Worm (Caenorhabditis elegans): Measurements from ENCODE around the gene D2096.11.

The D2096.11 gene

ce11 chrIV:8428492-8428891 is 34.5 kb upstream of the D2096.11 start (continued):
- TF ChIP-seq lin-39 (tag; optimal IDR thresholded peaks at IDR 0.05) (no peak), skn-1 (tag; optimal IDR thresholded peaks at IDR 0.05) (no peak), lir-3 (tag; optimal IDR thresholded peaks at IDR 0.05) (no peak), jun-1 (tag; optimal IDR thresholded peaks at IDR 0.05) (peak; percentile 38), nhr-10 (tag; optimal IDR thresholded peaks at IDR 0.05) (peak; percentile 38), T26A8.4 (GFP tag; IDR thresholded peaks at IDR 0.05) (no peak), spr-3 (GFP tag; optimal IDR thresholded peaks at IDR 0.05) (peak; percentile 73), hif-1 (tag; optimal IDR thresholded peaks at IDR 0.05) (peak; percentile 26 to 60), nhr-77 (tag; optimal IDR thresholded peaks at IDR 0.05) (peak; percentile 47), rbr-2 (tag; optimal IDR thresholded peaks at IDR 0.05) (peak; percentile 85), zag-1 (tag; optimal IDR thresholded peaks at IDR 0.05) (no peak), daf-16 (GFP tag; optimal IDR thresholded peaks at IDR 0.05) (peak; percentile 43 to 84), daf-16 (tag; optimal IDR thresholded peaks at IDR 0.05) (peak; percentile 89), lin-15B (tag; optimal IDR thresholded peaks at IDR 0.05) (no peak), tag-97 (GFP tag; IDR thresholded peaks at IDR 0.05) (0 out of 2 replicates have a peak, but pooled peaks have one; percentile 21), nhr-102 (tag; optimal IDR thresholded peaks at IDR 0.05) (peak; percentile 91), ama-1 (optimal IDR thresholded peaks at IDR 0.05) (peak; percentile 98), unc-39 (tag; optimal IDR thresholded peaks at IDR 0.05) (no peak), saeg-2 (GFP tag; IDR thresholded peaks at IDR 0.05) (peak; percentile 85; the same call in 1 of the 2 replicates), Y5F2A.4 (GFP tag; optimal IDR thresholded peaks at IDR 0.05) (no peak), lin-1 (GFP tag; IDR thresholded peaks at IDR 0.05) (peak; percentile 74), arid-1 (GFP tag; conservative IDR thresholded peaks at IDR 0.05) (peak; percentile 88), fos-1 (tag; optimal IDR thresholded peaks at IDR 0.05) (no peak), pha-4 (GFP tag; IDR thresholded peaks at IDR 0.05) (peak; percentile 78), pha-4 (tag; optimal IDR thresholded peaks at IDR 0.05) (no peak), F49E8.2 (tag; optimal IDR thresholded peaks at IDR 0.05; ENCODE audit: borderline replicate concordance) (peak; percentile 96), ZK337.2 (GFP tag; IDR thresholded peaks at IDR 0.05) (no peak), F44E2.7 (GFP tag; IDR thresholded peaks at IDR 0.05) (no peak), Y48G9A.11 (GFP tag; IDR thresholded peaks at IDR 0.05) (peak; percentile 83), nhr-42 (GFP tag; IDR thresholded peaks at IDR 0.05) (no peak; the same call in none of the 2 replicates), nhr-76 (tag; optimal IDR thresholded peaks at IDR 0.05) (no peak), zfp-3 (GFP tag; conservative IDR thresholded peaks at IDR 0.05) (peak; percentile 70; the same call in 1 of the 2 replicates), ces-1 (GFP tag; optimal IDR thresholded peaks at IDR 0.05) (no peak), hmg-1.1 (GFP tag; IDR thresholded peaks at IDR 0.05) (peak; percentile 89), php-3 (GFP tag; IDR thresholded peaks at IDR 0.05) (peak; percentile 67), mdl-1 (tag; optimal IDR thresholded peaks at IDR 0.05) (peak; percentile 11 to 25), aha-1 (tag) (peak; percentile 73), unc-130 (GFP tag; optimal IDR thresholded peaks at IDR 0.05) (peak; percentile 90), daf-12 (tag; optimal IDR thresholded peaks at IDR 0.05) (no peak), nhr-11 (tag; optimal IDR thresholded peaks at IDR 0.05) (peak; percentile 69), Y105C5A.15 (GFP tag; IDR thresholded peaks at IDR 0.05) (0 out of 2 replicates have a peak, but pooled peaks have one; percentile 52), zfp-2 (tag; optimal IDR thresholded peaks at IDR 0.05) (peak; percentile 41), daf-19 (GFP tag; conservative IDR thresholded peaks at IDR 0.05) (no peak), mdt-29 (GFP tag; IDR thresholded peaks at IDR 0.05) (peak; percentile 73; the same call in 1 of the 2 replicates), fkh-10 (GFP tag; optimal IDR thresholded peaks at IDR 0.05) (peak; percentile 17), F10B5.3 (tag; optimal IDR thresholded peaks at IDR 0.05) (peak; percentile 86), vab-7 (GFP tag; IDR thresholded peaks at IDR 0.05) (peak; percentile 52; the same call in 1 of the 2 replicates), nhr-111 (GFP tag; optimal IDR thresholded peaks at IDR 0.05) (no peak), lin-38 (GFP tag; IDR thresholded peaks at IDR 0.05) (peak; percentile 81), dve-1 (tag; optimal IDR thresholded peaks at IDR 0.05; ENCODE audit: insufficient read depth) (peak; percentile 79), attf-4 (tag; optimal IDR thresholded peaks at IDR 0.05) (no peak), nhr-41 (GFP tag; IDR thresholded peaks at IDR 0.05) (no peak)
